Worm (Caenorhabditis elegans): ENCODE measurements around the gene sru-13.
"Not testable (repeated sequence)": the region's sequence is repeated elsewhere in the genome, so short reads cannot be mapped to it uniquely, and the experiment has no call there.

DNA sequence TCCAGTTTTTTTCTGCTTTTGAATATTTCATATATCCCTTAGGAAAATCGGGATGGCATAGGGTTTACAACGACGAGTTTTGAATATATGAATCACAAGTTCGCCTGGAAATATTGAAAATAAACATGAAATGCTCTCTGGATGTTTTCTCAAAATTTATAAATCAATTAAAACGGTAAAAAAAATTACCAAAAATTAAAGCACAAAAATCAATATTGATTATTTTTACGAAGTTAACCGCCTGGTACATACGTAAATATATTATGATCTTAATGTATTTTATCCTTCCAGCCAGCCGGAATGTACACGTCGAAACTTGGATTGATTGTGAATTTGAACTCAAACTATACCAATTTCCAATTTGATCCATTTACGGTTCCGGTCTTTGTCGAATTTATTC, 17.0 kb downstream of the sru-13 start, which contains the start of gene sru-17:
- TF ChIP-seq ztf-6, C17E4.6 (GFP tag; IDR thresholded peaks at IDR 0.05): not testable (repeated sequence)

Data from whole organism, young adult.